Fruit fly (Drosophila melanogaster) whole organism, pupa: ENCODE measurements around the gene chinmo.

Experiments
- CG8159 ChIP-seq: fragments of 200-800 bp; sonication (Bioruptor generic); optimal IDR thresholded peaks from 3 replicates; lab custom pipeline; 2018; ENCODE audit warnings: missing biosample characterization, mild to moderate bottlenecking, missing genetic modification characterization, moderate library complexity
- EcR ChIP-seq: fragments of 200-800 bp; sonication (Bioruptor generic); optimal IDR thresholded peaks from 3 replicates; lab custom pipeline; 2019; ENCODE audit warnings: missing biosample characterization, missing genetic modification characterization, mild to moderate bottlenecking, moderate library complexity, missing genetic modification reagents

DNA sequence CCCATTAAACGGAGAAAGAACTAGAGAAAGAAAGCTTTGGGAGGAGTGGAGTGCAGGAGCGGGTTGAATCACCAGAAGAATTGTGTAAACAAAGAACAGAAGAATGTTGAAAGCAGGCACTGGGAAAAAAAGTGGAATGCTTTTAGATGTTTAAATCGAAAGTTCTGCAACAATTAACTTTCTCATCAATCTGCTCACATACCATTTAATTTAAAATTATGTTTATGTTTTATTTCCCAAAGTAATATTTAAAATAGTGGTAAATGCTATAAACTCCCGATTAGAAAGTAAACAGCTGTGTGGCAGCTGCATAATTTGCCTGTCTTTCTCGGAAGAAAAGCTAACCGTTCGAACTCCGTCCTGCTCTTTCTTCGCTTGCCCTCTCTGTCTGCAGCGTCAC lies 87.0 kb downstream of the chinmo start:
- no peak for TF ChIP-seq EcR (GFP tag; lab: Kevin White, UChicago)
- TF ChIP-seq CG8159 (tag; lab: Kevin White, UChicago): no peak
